Fruit fly (Drosophila melanogaster) whole organism, embryonic: ENCODE data around the gene CG13675.
A peak's percentile ranks its signal among the peaks of the same experiment; 100 is the strongest.

Experiments used
- Blimp-1 ChIP-seq: fragments of 200-800 bp; sonication (Bioruptor generic); optimal IDR thresholded peaks from 3 replicates; lab custom pipeline; 2018; ENCODE audit warnings: missing biosample characterization, missing genetic modification characterization, mild to moderate bottlenecking, moderate library complexity, missing genetic modification reagents
- CG10321 ChIP-seq: fragments of 200-800 bp; sonication (Bioruptor generic); IDR thresholded peaks from 2 replicates; pipeline ENCODE4 v1.3.6; 2022; ENCODE audit warnings: missing biosample characterization, missing genetic modification characterization
- CG13775 ChIP-seq: fragments of 200-800 bp; sonication (Bioruptor generic); optimal IDR thresholded peaks from 3 replicates; lab custom pipeline; 2017; ENCODE audit warnings: missing biosample characterization, mild to moderate bottlenecking, missing genetic modification characterization
- CG14014 ChIP-seq: fragments of 200-800 bp; sonication (Bioruptor generic); IDR thresholded peaks from 2 replicates; pipeline ENCODE4 v1.3.6; 2022; ENCODE audit warnings: missing biosample characterization, missing genetic modification characterization
- CG14667 ChIP-seq: fragments of 200-800 bp; sonication (Bioruptor generic); IDR thresholded peaks from 2 replicates; pipeline ENCODE4 v1.3.6; 2022; ENCODE audit warnings: missing biosample characterization, missing genetic modification characterization
- CG17186 ChIP-seq: fragments of 200-800 bp; sonication (Bioruptor generic); optimal IDR thresholded peaks from 3 replicates; lab custom pipeline; 2017; ENCODE audit warnings: missing biosample characterization, missing genetic modification reagents, missing genetic modification characterization
- CG1792 ChIP-seq: fragments of 200-800 bp; sonication (Bioruptor generic); optimal IDR thresholded peaks from 2 replicates; lab custom pipeline; 2016; ENCODE audit warnings: missing biosample characterization, missing genetic modification characterization
- CG18011 ChIP-seq: fragments of 200-800 bp; sonication (Bioruptor generic); optimal IDR thresholded peaks from 2 replicates; lab custom pipeline; 2017; ENCODE audit warnings: missing biosample characterization, missing genetic modification characterization, mild to moderate bottlenecking, moderate library complexity, missing genotype
- CG2116 ChIP-seq: fragments of 200-800 bp; sonication (Bioruptor generic); optimal IDR thresholded peaks from 3 replicates; lab custom pipeline; 2018; ENCODE audit warnings: missing biosample characterization, mild to moderate bottlenecking, missing genetic modification characterization
- CG2889 ChIP-seq: fragments of 200-800 bp; sonication (Bioruptor generic); IDR thresholded peaks from 3 replicates; pipeline ENCODE4 v1.3.6; 2022; ENCODE audit warnings: missing biosample characterization, missing genetic modification characterization
- CG30020 ChIP-seq: fragments of 200-800 bp; optimal IDR thresholded peaks from 2 replicates; lab custom pipeline; 2019; ENCODE audit warnings: missing biosample characterization, mild to moderate bottlenecking, missing genetic modification characterization, moderate library complexity
- CG32532 ChIP-seq: fragments of 200-800 bp; sonication (Bioruptor generic); IDR thresholded peaks from 2 replicates; pipeline ENCODE4 v1.3.6; 2022; ENCODE audit warnings: missing biosample characterization, missing genetic modification characterization
- CG3281 ChIP-seq: fragments of 200-800 bp; sonication (Bioruptor generic); optimal IDR thresholded peaks from 3 replicates; lab custom pipeline; 2017; ENCODE audit warnings: missing biosample characterization, mild to moderate bottlenecking, missing genetic modification characterization
- CG33213 ChIP-seq: fragments of 200-800 bp; sonication (Bioruptor generic); optimal IDR thresholded peaks from 3 replicates; lab custom pipeline; 2016; ENCODE audit warnings: missing biosample characterization, missing genetic modification characterization
- CG43689 ChIP-seq: fragments of 200-800 bp; sonication (Bioruptor generic); IDR thresholded peaks from 2 replicates; pipeline ENCODE4 v1.3.6; 2022; ENCODE audit warnings: missing biosample characterization, missing genetic modification characterization
- CG6791 ChIP-seq: fragments of 200-800 bp; sonication (Bioruptor generic); IDR thresholded peaks from 3 replicates; pipeline ENCODE4 v1.3.6; 2022; ENCODE audit warnings: missing biosample characterization, missing genetic modification characterization; ENCODE audit not compliant: partially characterized antibody
- CG6813 ChIP-seq: fragments of 200-800 bp; sonication (Bioruptor generic); optimal IDR thresholded peaks from 2 replicates; lab custom pipeline; 2017; ENCODE audit warnings: missing biosample characterization, missing genetic modification characterization, mild to moderate bottlenecking, moderate library complexity, missing genetic modification reagents
- CG6854 ChIP-seq: fragments of 200-800 bp; sonication (Bioruptor generic); optimal IDR thresholded peaks from 3 replicates; lab custom pipeline; 2017; ENCODE audit warnings: missing biosample characterization, mild to moderate bottlenecking, missing genetic modification characterization
- CG7372 ChIP-seq: fragments of 200-800 bp; sonication (Bioruptor generic); IDR thresholded peaks from 2 replicates; pipeline ENCODE4 v1.3.6; 2022; ENCODE audit warnings: missing biosample characterization, missing genetic modification characterization
- Dad ChIP-seq: fragments of 200-800 bp; sonication (Bioruptor generic); optimal IDR thresholded peaks from 3 replicates; lab custom pipeline; 2016; ENCODE audit warnings: missing biosample characterization, missing genetic modification characterization
- Dfd ChIP-seq, 2 experiments: fragments of >200 bp; optimal IDR thresholded peaks; 2 replicates each; lab custom pipeline; 2017; ENCODE audit warnings: missing biosample characterization in 2 of 2, missing genetic modification characterization in 2 of 2
- ERR ChIP-seq: fragments of 200-800 bp; sonication (Bioruptor generic); optimal IDR thresholded peaks from 2 replicates; lab custom pipeline; 2016; ENCODE audit warnings: missing biosample characterization, missing genetic modification characterization
- H15 ChIP-seq: fragments of 200-800 bp; sonication (Bioruptor generic); IDR thresholded peaks from 3 replicates; pipeline ENCODE4 v1.3.6; 2022; ENCODE audit warnings: missing biosample characterization, missing genetic modification characterization
- Myb ChIP-seq: fragments of 200-800 bp; sonication (Bioruptor generic); optimal IDR thresholded peaks from 2 replicates; lab custom pipeline; 2016; ENCODE audit warnings: missing biosample characterization, missing genetic modification characterization
- Neu2 ChIP-seq: fragments of 200-800 bp; sonication (Bioruptor generic); optimal IDR thresholded peaks from 3 replicates; lab custom pipeline; 2016; ENCODE audit warnings: missing biosample characterization, missing genetic modification characterization, borderline replicate concordance
- Nf-YB ChIP-seq: fragments of 200-800 bp; sonication (Bioruptor generic); optimal IDR thresholded peaks from 3 replicates; lab custom pipeline; 2019; ENCODE audit warnings: missing biosample characterization, mild to moderate bottlenecking, missing genetic modification characterization, moderate library complexity
- Opbp ChIP-seq: fragments of 200-800 bp; sonication (Bioruptor generic); IDR thresholded peaks from 3 replicates; pipeline ENCODE4 v1.3.6; 2022; ENCODE audit warnings: missing biosample characterization, missing genetic modification characterization; ENCODE audit not compliant: partially characterized antibody
- Optix ChIP-seq: fragments of 200-800 bp; sonication (Bioruptor generic); IDR thresholded peaks from 3 replicates; pipeline ENCODE4 v1.3.6; 2022; ENCODE audit warnings: missing biosample characterization, missing genetic modification characterization
- Side ChIP-seq: fragments of 200-800 bp; sonication (Bioruptor generic); optimal IDR thresholded peaks from 2 replicates; lab custom pipeline; 2016; ENCODE audit warnings: missing biosample characterization, missing genetic modification characterization
- Six4 ChIP-seq: fragments of 200-800 bp; sonication (Bioruptor generic); optimal IDR thresholded peaks from 2 replicates; lab custom pipeline; 2016; ENCODE audit warnings: missing biosample characterization, missing genetic modification characterization
- Usf ChIP-seq: fragments of 200-800 bp; sonication (Bioruptor generic); optimal IDR thresholded peaks from 2 replicates; lab custom pipeline; 2017; ENCODE audit warnings: missing genotype, missing biosample characterization, missing genetic modification characterization
- cas ChIP-seq: fragments of 200-800 bp; sonication (Bioruptor generic); IDR thresholded peaks from 2 replicates; pipeline ENCODE4 v1.3.6; 2022; ENCODE audit warnings: missing biosample characterization, missing genetic modification characterization
- cato ChIP-seq: fragments of 200-800 bp; sonication (Bioruptor generic); optimal IDR thresholded peaks from 2 replicates; lab custom pipeline; 2016; ENCODE audit warnings: missing biosample characterization, missing genetic modification characterization, borderline replicate concordance
- croc ChIP-seq: fragments of 200-800 bp; sonication (Bioruptor generic); conservative IDR thresholded peaks from 3 replicates; pipeline ENCODE4 v1.3.6; 2022; ENCODE audit warnings: missing biosample characterization, missing genetic modification characterization
- cwo ChIP-seq: fragments of 200-800 bp; sonication (Bioruptor generic); optimal IDR thresholded peaks from 3 replicates; lab custom pipeline; 2017; ENCODE audit warnings: missing biosample characterization, missing genetic modification characterization, mild to moderate bottlenecking, moderate library complexity, missing genetic modification reagents
- danr ChIP-seq: fragments of 200-800 bp; sonication (Bioruptor generic); IDR thresholded peaks from 2 replicates; pipeline ENCODE4 v1.3.6; 2022; ENCODE audit warnings: missing biosample characterization, missing genetic modification characterization
- ewg ChIP-seq: fragments of 200-800 bp; sonication (Bioruptor generic); optimal IDR thresholded peaks from 3 replicates; lab custom pipeline; 2017; ENCODE audit warnings: mild to moderate bottlenecking, missing biosample characterization, missing genetic modification reagents, missing genetic modification characterization
- exex ChIP-seq: fragments of 200-800 bp; sonication (Bioruptor generic); optimal IDR thresholded peaks from 4 replicates; lab custom pipeline; 2018; ENCODE audit warnings: missing biosample characterization, mild to moderate bottlenecking, missing genetic modification characterization, moderate library complexity
- grau ChIP-seq: fragments of 200-800 bp; optimal IDR thresholded peaks from 3 replicates; lab custom pipeline; 2019; ENCODE audit warnings: missing biosample characterization, mild to moderate bottlenecking, missing genetic modification characterization, moderate library complexity
- gsb-n ChIP-seq: fragments of 200-800 bp; sonication (Bioruptor generic); optimal IDR thresholded peaks from 3 replicates; lab custom pipeline; 2018; ENCODE audit warnings: missing biosample characterization, mild to moderate bottlenecking, missing genetic modification characterization
- maf-S ChIP-seq: fragments of 200-800 bp; sonication (Bioruptor generic); optimal IDR thresholded peaks from 2 replicates; lab custom pipeline; 2016; ENCODE audit warnings: missing biosample characterization, missing genetic modification characterization
- nmo ChIP-seq: fragments of 200-800 bp; sonication (Bioruptor generic); optimal IDR thresholded peaks from 2 replicates; lab custom pipeline; 2018; ENCODE audit warnings: missing biosample characterization, mild to moderate bottlenecking, missing genetic modification characterization, moderate library complexity
- oc ChIP-seq: fragments of 200-800 bp; sonication (Bioruptor generic); optimal IDR thresholded peaks from 2 replicates; lab custom pipeline; 2018; ENCODE audit warnings: missing biosample characterization, mild to moderate bottlenecking, missing genetic modification characterization, moderate library complexity
- phol ChIP-seq: fragments of 200-800 bp; sonication (Bioruptor generic); optimal IDR thresholded peaks from 3 replicates; lab custom pipeline; 2018; ENCODE audit warnings: missing biosample characterization, mild to moderate bottlenecking, missing genetic modification characterization, moderate library complexity
- sd ChIP-seq: fragments of 200-800 bp; sonication (Bioruptor generic); optimal IDR thresholded peaks from 3 replicates; lab custom pipeline; 2018; ENCODE audit warnings: missing biosample characterization, mild to moderate bottlenecking, missing genetic modification characterization, moderate library complexity
- sim ChIP-seq: fragments of 200-800 bp; sonication (Bioruptor generic); IDR thresholded peaks from 2 replicates; pipeline ENCODE4 v1.3.6; 2022; ENCODE audit warnings: missing biosample characterization, missing genetic modification characterization
- sna ChIP-seq: fragments of 200-800 bp; sonication (Bioruptor generic); IDR thresholded peaks from 2 replicates; pipeline ENCODE4 v1.3.6; 2022; ENCODE audit warnings: missing biosample characterization, missing genetic modification characterization; ENCODE audit not compliant: partially characterized antibody
- ssp ChIP-seq: fragments of 200-800 bp; sonication (Bioruptor generic); IDR thresholded peaks from 2 replicates; pipeline ENCODE4 v1.3.6; 2022; ENCODE audit warnings: missing biosample characterization, missing genetic modification characterization
- stc ChIP-seq: fragments of 200-800 bp; sonication (Bioruptor generic); IDR thresholded peaks from 2 replicates; pipeline ENCODE4 v1.3.6; 2022; ENCODE audit warnings: missing biosample characterization, missing genetic modification characterization
- tap ChIP-seq: fragments of 200-800 bp; optimal IDR thresholded peaks from 3 replicates; lab custom pipeline; 2019; ENCODE audit warnings: missing biosample characterization, mild to moderate bottlenecking, missing genetic modification characterization, moderate library complexity

Gene CG13675

dm6 chr3L:8137448-8137906 lies 27.8 kb downstream of the CG13675 start, which contains the start of the genes Setx and mus301 (continued):
- TF ChIP-seq CG10321 (GFP tag; lab: Robert Waterston, UW) (0 out of 2 replicates have a peak, but pooled peaks have one; percentile 35), CG32532 (GFP tag; lab: Robert Waterston, UW) (peak; percentile 68), CG3281 (GFP tag; lab: Kevin White, UChicago) (peak; percentile 80), oc (tag; lab: Kevin White, UChicago) (no peak), Dfd (GFP tag; optimal IDR thresholded peaks at IDR 0.05; lab: Kevin White, UChicago) (no peak), grau (peak; percentile 75), sd (tag; lab: Kevin White, UChicago) (no peak), phol (tag; lab: Kevin White, UChicago) (peak; percentile 88), CG6854 (GFP tag; lab: Kevin White, UChicago) (no peak), ewg (GFP tag; lab: Kevin White, UChicago) (peak; percentile 66), tap (tag; lab: Kevin White, UChicago) (no peak), ssp (peak; percentile 72), ERR (GFP tag; lab: Kevin White, UChicago) (peak; percentile 60), Dad (GFP tag; lab: Kevin White, UChicago) (peak; percentile 80), CG6813 (no peak), danr (GFP tag; lab: Robert Waterston, UW) (peak; percentile 54; the same call in 1 of the 2 replicates), cas (GFP tag; lab: Robert Waterston, UW) (peak; percentile 51; the same call in 1 of the 2 replicates), CG18011 (GFP tag; lab: Kevin White, UChicago) (peak; percentile 76), stc (GFP tag; lab: Robert Waterston, UW) (no peak), CG30020 (tag; lab: Kevin White, UChicago) (no peak), Nf-YB (GFP tag; lab: Kevin White, UChicago) (peak; percentile 30), Optix (GFP tag; lab: Robert Waterston, UW) (0 out of 3 replicates have a peak, but pooled peaks have one; percentile 24), CG7372 (GFP tag; lab: Robert Waterston, UW) (peak; percentile 80), exex (tag; lab: Kevin White, UChicago) (no peak), Neu2 (GFP tag; lab: Kevin White, UChicago) (peak; percentile 59), CG17186 (GFP tag; lab: Kevin White, UChicago) (peak; percentile 77), Myb (GFP tag; lab: Kevin White, UChicago) (peak; percentile 83), gsb-n (tag; lab: Kevin White, UChicago) (no peak), CG13775 (GFP tag; lab: Kevin White, UChicago) (peak; percentile 84), CG33213 (GFP tag; lab: Kevin White, UChicago) (peak; percentile 90), CG2889 (GFP tag; lab: Robert Waterston, UW) (peak; percentile 44; the same call in 1 of the 3 replicates), CG2116 (GFP tag; lab: Kevin White, UChicago) (peak; percentile 78), CG43689 (GFP tag; lab: Robert Waterston, UW) (no peak), nmo (GFP tag; lab: Kevin White, UChicago) (peak; percentile 89), cato (peak; percentile 75), Six4 (GFP tag; lab: Kevin White, UChicago) (peak; percentile 59), maf-S (GFP tag; lab: Kevin White, UChicago) (peak; percentile 79), croc (GFP tag; lab: Robert Waterston, UW) (peak; percentile 37; the same call in 2 of the 3 replicates), CG14014 (peak; percentile 72), sim (GFP tag; lab: Robert Waterston, UW) (no peak), Side (GFP tag; lab: Kevin White, UChicago) (peak; percentile 62), CG1792 (GFP tag; lab: Kevin White, UChicago) (peak; percentile 66), H15 (peak; percentile 65; the same call in 1 of the 3 replicates), Opbp (GFP tag; lab: Robert Waterston, UW) (peak; percentile 45; the same call in 1 of the 3 replicates), CG14667 (peak; percentile 66), Blimp-1 (GFP tag; lab: Kevin White, UChicago) (no peak), cwo (GFP tag; lab: Kevin White, UChicago) (peak; percentile 46), sna (GFP tag; lab: Robert Waterston, UW) (no peak), CG6791 (GFP tag; lab: Robert Waterston, UW) (no peak), Usf (peak; percentile 52)
